Worm (Caenorhabditis elegans) whole organism, late embryonic: ENCODE measurements around the gene B0507.2.
A peak's percentile ranks its signal among the peaks of the same experiment; 100 is the strongest.

Experiments used
- C08G9.2 ChIP-seq: sonication (generic microtip); optimal IDR thresholded peaks from 2 replicates; lab custom pipeline; 2016; ENCODE audit warnings: mild to moderate bottlenecking, missing genetic modification characterization, moderate library complexity, missing compliant biosample characterization
- C38D4.7 ChIP-seq: fragments of 200-800 bp; sonication (Bioruptor generic); optimal IDR thresholded peaks from 2 replicates; lab custom pipeline; 2018; ENCODE audit warnings: mild to moderate bottlenecking, missing genetic modification characterization, moderate library complexity, missing compliant biosample characterization
- K02D7.2 ChIP-seq: sonication (generic microtip); optimal IDR thresholded peaks from 2 replicates; lab custom pipeline; 2017; ENCODE audit warnings: mild to moderate bottlenecking, missing genetic modification characterization, missing compliant biosample characterization
- Y22D7AL.16 ChIP-seq: sonication (generic microtip); optimal IDR thresholded peaks from 2 replicates; lab custom pipeline; 2016; ENCODE audit warnings: missing genetic modification characterization, missing compliant biosample characterization
- ama-1 ChIP-seq: fragments of 150-350 bp; optimal IDR thresholded peaks from 2 replicates; lab custom pipeline; 2014
- ceh-14 ChIP-seq: sonication (generic microtip); optimal IDR thresholded peaks from 2 replicates; lab custom pipeline; 2016; ENCODE audit warnings: missing genotype, missing genetic modification characterization, missing compliant biosample characterization
- ceh-18 ChIP-seq: sonication (generic microtip); optimal IDR thresholded peaks from 2 replicates; lab custom pipeline; 2016; ENCODE audit warnings: missing genetic modification characterization, missing compliant biosample characterization
- ceh-2 ChIP-seq: sonication (generic microtip); optimal IDR thresholded peaks from 2 replicates; lab custom pipeline; 2016; ENCODE audit warnings: missing genotype, missing genetic modification characterization, missing compliant biosample characterization
- ceh-22 ChIP-seq: sonication (generic microtip); optimal IDR thresholded peaks from 2 replicates; lab custom pipeline; 2017; ENCODE audit warnings: missing biosample characterization, missing genetic modification characterization
- ceh-31 ChIP-seq: sonication (generic microtip); optimal IDR thresholded peaks from 2 replicates; lab custom pipeline; 2016; ENCODE audit warnings: missing genetic modification characterization, missing compliant biosample characterization
- ceh-48 ChIP-seq: sonication (generic microtip); optimal IDR thresholded peaks from 2 replicates; lab custom pipeline; 2016; ENCODE audit warnings: missing genetic modification characterization, inconsistent platforms, missing compliant biosample characterization
- ceh-9 ChIP-seq: sonication (generic microtip); optimal IDR thresholded peaks from 2 replicates; lab custom pipeline; 2016; ENCODE audit warnings: mild to moderate bottlenecking, missing genetic modification characterization, inconsistent platforms, missing compliant biosample characterization
- dve-1 ChIP-seq: sonication (generic microtip); optimal IDR thresholded peaks from 2 replicates; lab custom pipeline; 2017; ENCODE audit warnings: antibody characterized with exemption, mild to moderate bottlenecking, missing genetic modification characterization, missing compliant biosample characterization
- elt-2 ChIP-seq: sonication (generic microtip); optimal IDR thresholded peaks from 2 replicates; lab custom pipeline; 2016; ENCODE audit warnings: missing genetic modification reagents, missing genetic modification characterization, missing compliant biosample characterization
- ets-4 ChIP-seq: sonication (generic microtip); optimal IDR thresholded peaks from 2 replicates; lab custom pipeline; 2016; ENCODE audit warnings: missing genetic modification characterization, missing compliant biosample characterization
- fkh-10 ChIP-seq: fragments of 150-350 bp; optimal IDR thresholded peaks from 2 replicates; lab custom pipeline; 2014; ENCODE audit warnings: missing biosample characterization, missing genetic modification reagents, missing genetic modification characterization
- hlh-13 ChIP-seq: fragments of 200-800 bp; sonication (Bioruptor generic); optimal IDR thresholded peaks from 2 replicates; lab custom pipeline; 2018; ENCODE audit warnings: mild to moderate bottlenecking, missing genetic modification characterization, missing compliant biosample characterization
- hlh-15 ChIP-seq: sonication (generic microtip); optimal IDR thresholded peaks from 2 replicates; lab custom pipeline; 2016; ENCODE audit warnings: missing genetic modification characterization, missing compliant biosample characterization
- hlh-6 ChIP-seq: sonication (generic microtip); optimal IDR thresholded peaks from 2 replicates; lab custom pipeline; 2016; ENCODE audit warnings: missing genotype, missing genetic modification characterization, missing compliant biosample characterization
- hlh-8 ChIP-seq: sonication (generic microtip); optimal IDR thresholded peaks from 2 replicates; lab custom pipeline; 2016; ENCODE audit warnings: missing genotype, missing genetic modification characterization, missing compliant biosample characterization
- lim-6 ChIP-seq: sonication (generic microtip); optimal IDR thresholded peaks from 2 replicates; lab custom pipeline; 2016; ENCODE audit warnings: missing genetic modification characterization, missing compliant biosample characterization
- lin-11 ChIP-seq: fragments of 200-800 bp; sonication (Bioruptor generic); optimal IDR thresholded peaks from 2 replicates; lab custom pipeline; 2018; ENCODE audit warnings: mild to moderate bottlenecking, missing genetic modification characterization, missing compliant biosample characterization
- mec-3 ChIP-seq: sonication (generic microtip); optimal IDR thresholded peaks from 2 replicates; lab custom pipeline; 2016; ENCODE audit warnings: borderline replicate concordance, missing genetic modification characterization, missing compliant biosample characterization
- nfya-1 ChIP-seq: sonication (generic microtip); optimal IDR thresholded peaks from 2 replicates; lab custom pipeline; 2017; ENCODE audit warnings: missing genetic modification characterization, mild to moderate bottlenecking, missing compliant biosample characterization, antibody characterized with exemption, moderate library complexity
- nhr-232 ChIP-seq: sonication (generic microtip); optimal IDR thresholded peaks from 2 replicates; lab custom pipeline; 2016; ENCODE audit warnings: missing genetic modification characterization, missing compliant biosample characterization
- pag-3 ChIP-seq: sonication (generic microtip); optimal IDR thresholded peaks from 2 replicates; lab custom pipeline; 2016; ENCODE audit warnings: missing compliant biosample characterization, missing genetic modification characterization, borderline replicate concordance
- pat-9 ChIP-seq: fragments of 200-800 bp; sonication (Bioruptor generic); optimal IDR thresholded peaks from 2 replicates; lab custom pipeline; 2018; ENCODE audit warnings: mild to moderate bottlenecking, missing genetic modification characterization, moderate library complexity, missing compliant biosample characterization
- pax-1 ChIP-seq: fragments of 150-350 bp; optimal IDR thresholded peaks from 2 replicates; lab custom pipeline; 2014; ENCODE audit warnings: missing biosample characterization, missing genetic modification characterization
- pha-2 ChIP-seq: sonication (generic microtip); optimal IDR thresholded peaks from 2 replicates; lab custom pipeline; 2017; ENCODE audit warnings: mild to moderate bottlenecking, missing genetic modification characterization, missing compliant biosample characterization
- pha-4 ChIP-seq: fragments of 150-350 bp; optimal IDR thresholded peaks from 2 replicates; lab custom pipeline; 2018; ENCODE audit warnings: missing biosample characterization, missing genetic modification reagents, missing genetic modification characterization
- pqm-1 ChIP-seq: sonication (generic microtip); optimal IDR thresholded peaks from 2 replicates; lab custom pipeline; 2016; ENCODE audit warnings: missing genetic modification characterization, missing compliant biosample characterization
- ref-2 ChIP-seq: sonication (generic microtip); optimal IDR thresholded peaks from 2 replicates; lab custom pipeline; 2016; ENCODE audit warnings: missing genetic modification characterization, missing compliant biosample characterization
- rnt-1 ChIP-seq: sonication (generic microtip); optimal IDR thresholded peaks from 2 replicates; lab custom pipeline; 2016; ENCODE audit warnings: missing genetic modification characterization, missing compliant biosample characterization
- sdc-2 ChIP-seq: sonication (generic microtip); optimal IDR thresholded peaks from 2 replicates; lab custom pipeline; 2016; ENCODE audit warnings: missing genotype, missing genetic modification characterization, missing compliant biosample characterization
- sox-2 ChIP-seq: fragments of 200-800 bp; sonication (Bioruptor generic); IDR thresholded peaks from 2 replicates; pipeline ENCODE4 v1.3.6; 2022; ENCODE audit warnings: missing genetic modification reagents, missing genetic modification characterization, missing compliant biosample characterization
- tbx-2 ChIP-seq: sonication (generic microtip); optimal IDR thresholded peaks from 2 replicates; lab custom pipeline; 2016; ENCODE audit warnings: missing genetic modification characterization, missing compliant biosample characterization
- ttx-3 ChIP-seq: sonication (generic microtip); optimal IDR thresholded peaks from 2 replicates; lab custom pipeline; 2016; ENCODE audit warnings: missing genetic modification reagents, missing genetic modification characterization, missing compliant biosample characterization
- unc-3 ChIP-seq, 2 experiments: fragments of 200-800 bp in 1 of 2; sonication (Bioruptor generic) in 1 of 2; sonication (generic microtip) in 1 of 2; conservative IDR thresholded peaks in 1 of 2; optimal IDR thresholded peaks in 1 of 2; 2 replicates each; pipeline versions ENCODE4 v1.3.6 to Lab custom; 2016 to 2022; ENCODE audit warnings: missing compliant biosample characterization in 2 of 2, missing genetic modification characterization in 2 of 2, missing genetic modification reagents in 1 of 2
- unc-42 ChIP-seq: sonication (generic microtip); optimal IDR thresholded peaks from 2 replicates; lab custom pipeline; 2016; ENCODE audit warnings: missing genotype, missing genetic modification characterization, missing compliant biosample characterization
- unc-55 ChIP-seq: sonication (generic microtip); optimal IDR thresholded peaks from 2 replicates; lab custom pipeline; 2017; ENCODE audit warnings: missing biosample characterization, missing genetic modification reagents, missing genetic modification characterization
- ztf-16 ChIP-seq: sonication (generic microtip); optimal IDR thresholded peaks from 2 replicates; lab custom pipeline; 2017; ENCODE audit warnings: missing genetic modification characterization, missing compliant biosample characterization

Gene B0507.2

ce11 chrV:8776270-8776669 is 2.1 kb downstream of the B0507.2 start, which contains the start of gene B0507.1:
B0507.1 (plus strand) TSS chrV:8776570.
- TF ChIP-seq ceh-18 (tag; lab: Kevin White, UChicago) (no peak), ttx-3 (no peak), mec-3 (tag; lab: Kevin White, UChicago) (no peak), fkh-10 (GFP tag; lab: Kevin White, UChicago) (no peak), ceh-22 (tag; lab: Kevin White, UChicago) (no peak), pat-9 (tag; lab: Kevin White, UChicago) (no peak)
- TF ChIP-seq, all 69 proteins: peak for 0

ce11 chrV:8781164-8781563 is 7.0 kb downstream of the B0507.2 start:
- TF ChIP-seq elt-2 (tag; lab: Kevin White, UChicago) (peak; percentile 88), sox-2 (GFP tag; lab: Robert Waterston, UW) (no peak), unc-42 (tag; lab: Kevin White, UChicago) (no peak)

ce11 chrV:8782112-8782511 is 8.0 kb downstream of the B0507.2 start:
- no peak for TF ChIP-seq fkh-10 (GFP tag; lab: Kevin White, UChicago)
- TF ChIP-seq, all 69 proteins: peak for 0

- no peak for TF ChIP-seq unc-3 (GFP tag; conservative IDR thresholded peaks at IDR 0.05; lab: Robert Waterston, UW)
- TF ChIP-seq unc-3 (tag; optimal IDR thresholded peaks at IDR 0.05; lab: Kevin White, UChicago), result no peak
- TF ChIP-seq ets-4 (tag; lab: Kevin White, UChicago), result no peak
- no peak for TF ChIP-seq Y22D7AL.16 (tag; lab: Kevin White, UChicago)
- TF ChIP-seq ceh-31 (tag; lab: Kevin White, UChicago), result peak; percentile 24
- no peak for TF ChIP-seq ttx-3
- TF ChIP-seq pag-3, result no peak
- TF ChIP-seq dve-1, result peak; percentile 2
- TF ChIP-seq unc-42 (tag; lab: Kevin White, UChicago), result no peak
- TF ChIP-seq nfya-1 (tag; lab: Kevin White, UChicago), result peak; percentile 29
- peak; percentile 93 for TF ChIP-seq ceh-22 (tag; lab: Kevin White, UChicago)
- peak; percentile 47 for TF ChIP-seq elt-2 (tag; lab: Kevin White, UChicago)
- no peak for TF ChIP-seq unc-55 (GFP tag; lab: Kevin White, UChicago)
- TF ChIP-seq tbx-2 (tag; lab: Kevin White, UChicago), result peak; percentile 43
- TF ChIP-seq ceh-2, result peak; percentile 47
These were observed 10.4 kb downstream of the B0507.2 start for ce11 chrV:8784485-8784884.

- TF ChIP-seq Y22D7AL.16 (tag; lab: Kevin White, UChicago), result no peak
- TF ChIP-seq tbx-2 (tag; lab: Kevin White, UChicago), result peak; percentile 88
- TF ChIP-seq pax-1 (tag; lab: Kevin White, UChicago), result no peak
- peak; percentile 32 for TF ChIP-seq C38D4.7 (GFP tag; lab: Kevin White, UChicago)
- no peak for TF ChIP-seq hlh-15 (tag; lab: Kevin White, UChicago)
- TF ChIP-seq hlh-8 (tag; lab: Kevin White, UChicago), result peak; percentile 18
- TF ChIP-seq ceh-48 (tag; lab: Kevin White, UChicago), result peak; percentile 27
- no peak for TF ChIP-seq pha-4
- peak; percentile 73 for TF ChIP-seq ceh-31 (tag; lab: Kevin White, UChicago)
- no peak for TF ChIP-seq ama-1
- peak; percentile 71 for TF ChIP-seq ceh-18 (tag; lab: Kevin White, UChicago)
- TF ChIP-seq C08G9.2, result peak; percentile 19
- no peak for TF ChIP-seq unc-42 (tag; lab: Kevin White, UChicago)
- no peak for TF ChIP-seq mec-3 (tag; lab: Kevin White, UChicago)
- peak; percentile 41 for TF ChIP-seq hlh-13
- TF ChIP-seq nfya-1 (tag; lab: Kevin White, UChicago), result peak; percentile 52
- TF ChIP-seq ceh-9 (tag; lab: Kevin White, UChicago), result no peak
- peak; percentile 27 for TF ChIP-seq ceh-14
- TF ChIP-seq ztf-16, result peak; percentile 53
- no peak for TF ChIP-seq pqm-1 (tag; lab: Kevin White, UChicago)
- peak; percentile 37 for TF ChIP-seq elt-2 (tag; lab: Kevin White, UChicago)
- TF ChIP-seq nhr-232 (tag; lab: Kevin White, UChicago), result peak; percentile 14
- TF ChIP-seq dve-1, result peak; percentile 46
- peak; percentile 79 for TF ChIP-seq hlh-6 (tag; lab: Kevin White, UChicago)
- peak; percentile 34 for TF ChIP-seq lim-6 (tag; lab: Kevin White, UChicago)
- TF ChIP-seq sdc-2 (tag; lab: Kevin White, UChicago), result peak; percentile 57
- TF ChIP-seq unc-3 (GFP tag; conservative IDR thresholded peaks at IDR 0.05; lab: Robert Waterston, UW), result no peak
- no peak for TF ChIP-seq unc-3 (tag; optimal IDR thresholded peaks at IDR 0.05; lab: Kevin White, UChicago)
- TF ChIP-seq fkh-10 (GFP tag; lab: Kevin White, UChicago), result no peak
- TF ChIP-seq pat-9 (tag; lab: Kevin White, UChicago), result no peak
- peak; percentile 71 for TF ChIP-seq ref-2 (tag; lab: Kevin White, UChicago)
- no peak for TF ChIP-seq pha-2 (tag; lab: Kevin White, UChicago)
- peak; percentile 90 for TF ChIP-seq rnt-1 (tag; lab: Kevin White, UChicago)
- peak; percentile 30 for TF ChIP-seq lin-11
- TF ChIP-seq K02D7.2, result no peak
- peak; percentile 53 for TF ChIP-seq ceh-2
These were observed 11.4 kb downstream of the B0507.2 start for ce11 chrV:8785526-8785925.
